Worm (Caenorhabditis elegans) whole organism, L4/young adult: Measurements from ENCODE around the gene ver-3.

ENCODE experiments used
- W03F9.2 ChIP-seq: fragments of 150-350 bp; optimal IDR thresholded peaks from 2 replicates; lab custom pipeline; 2014; ENCODE audit warnings: missing biosample characterization, missing genetic modification characterization
- him-1 ChIP-seq: sonication (generic microtip); optimal IDR thresholded peaks from 2 replicates; lab custom pipeline; 2016; ENCODE audit warnings: missing genotype, missing genetic modification reagents, missing genetic modification characterization, missing compliant biosample characterization

DNA sequence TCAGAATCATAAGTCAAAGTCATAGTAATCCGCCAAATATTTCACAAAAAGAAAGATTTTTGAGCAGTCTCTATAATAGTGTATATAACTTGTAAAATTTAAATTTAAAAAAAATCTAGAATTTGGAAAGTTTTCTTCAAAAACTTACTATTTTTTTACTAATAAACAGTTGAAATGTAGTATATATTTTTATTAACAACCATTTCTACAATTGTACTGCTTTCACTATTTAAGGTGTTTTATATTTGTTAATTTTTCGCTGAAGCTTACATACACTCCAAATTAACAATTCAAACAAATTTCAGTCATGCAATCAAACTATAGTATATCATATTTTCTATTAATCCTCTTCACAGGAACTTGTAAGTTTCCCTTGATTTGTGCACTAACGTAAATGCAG, 26.0 kb upstream of the ver-3 start, which contains the start of gene lge-1:
- TF ChIP-seq him-1 (tag; lab: Kevin White, UChicago) (no peak), W03F9.2 (tag; lab: Kevin White, UChicago) (no peak)
